Worm (Caenorhabditis elegans): ENCODE measurements around the gene glb-29.

ce11 chrII:11964847-11965246 lies 44.0 kb upstream of the glb-29 start:
- TF ChIP-seq him-1 (tag; optimal IDR thresholded peaks at IDR 0.05) (no peak), W03F9.2 (tag; optimal IDR thresholded peaks at IDR 0.05) (no peak)
